Fruit fly (Drosophila melanogaster): ENCODE data around the gene CG32983.

Gene CG32983

DNA sequence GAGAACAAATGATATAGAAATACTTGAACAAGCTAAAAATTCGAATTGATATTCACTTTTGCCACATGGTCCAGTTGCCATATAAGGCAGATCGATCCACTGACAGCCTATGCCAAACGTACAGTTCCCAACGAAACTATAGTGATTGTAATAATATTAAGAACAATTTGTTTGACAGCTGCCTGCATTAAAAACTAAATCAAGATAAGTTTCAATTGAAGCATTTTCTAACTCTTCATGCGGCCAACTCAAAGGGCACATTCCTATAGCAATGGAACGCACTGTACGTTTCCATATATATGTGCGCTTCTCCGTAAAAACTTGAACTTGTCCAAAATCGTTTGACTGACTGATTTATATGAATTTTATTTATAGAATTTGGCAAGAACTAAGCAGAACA, 28.6 kb downstream of the CG32983 start:
- TF ChIP-seq cic (GFP tag; optimal IDR thresholded peaks at IDR 0.05): no peak

- TF ChIP-seq toe (GFP tag; optimal IDR thresholded peaks at IDR 0.05) (no peak), CG33017 (tag; optimal IDR thresholded peaks at IDR 0.05) (peak; percentile 10), CG5204 (GFP tag; optimal IDR thresholded peaks at IDR 0.05) (peak; percentile 45), CG14711 (tag; optimal IDR thresholded peaks at IDR 0.05) (peak; percentile 46)
These were observed 32.5 kb downstream of the CG32983 start for dm6 chr2L:8897954-8898713.

DNA sequence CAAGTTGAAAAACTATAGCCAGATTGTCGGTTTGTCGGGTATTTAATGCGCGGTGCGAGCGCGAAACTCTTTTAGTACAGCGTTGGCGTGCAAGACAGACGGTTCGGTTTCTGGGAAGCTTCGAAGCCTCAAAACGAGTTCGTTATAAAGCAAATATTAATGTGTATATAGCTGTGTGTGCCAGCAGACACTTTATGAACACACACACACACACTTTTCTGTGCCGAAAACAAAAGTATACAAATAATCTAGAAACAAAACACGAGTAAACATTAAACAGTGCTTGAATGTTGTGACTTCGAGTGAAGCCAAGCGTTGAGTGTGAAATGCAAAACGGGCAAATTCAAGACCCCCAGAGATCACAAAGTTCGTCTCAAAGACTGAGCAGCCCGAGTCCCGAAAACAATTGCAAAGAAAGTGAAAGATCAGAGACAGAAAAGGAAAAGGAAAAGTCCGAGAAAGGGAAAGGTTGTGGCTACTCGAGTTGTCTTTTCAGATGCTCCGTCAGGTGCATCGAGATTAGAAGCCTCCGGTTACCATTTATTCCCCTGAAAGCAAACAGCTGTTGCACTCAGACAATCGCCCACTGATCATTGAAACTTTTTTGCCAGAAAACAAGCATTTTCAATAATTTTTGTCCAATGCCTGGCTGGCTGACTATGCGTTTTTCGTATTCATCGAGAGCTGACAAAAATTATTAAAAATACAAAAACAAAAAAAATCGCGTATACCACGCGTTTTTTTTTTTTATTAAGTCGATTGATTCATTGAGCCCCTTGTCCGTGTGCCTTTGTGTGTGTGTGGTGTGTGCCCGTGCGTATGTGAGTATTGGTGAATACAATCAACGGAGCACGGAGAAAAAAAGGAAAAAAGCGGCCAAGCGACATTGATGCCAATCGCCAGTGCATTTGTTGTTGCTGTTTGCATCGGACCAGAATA, 33.3 kb downstream of the CG32983 start, which contains the start of gene CG34398:
TSS of gene CG34398 (plus strand) at position 73 of the 939 bp plus-strand sequence.
- no peak for TF ChIP-seq toe (GFP tag; optimal IDR thresholded peaks at IDR 0.05)
- no peak for TF ChIP-seq Crg-1 (GFP tag; optimal IDR thresholded peaks at IDR 0.05)
- TF ChIP-seq cic (GFP tag; optimal IDR thresholded peaks at IDR 0.05): no peak
- no peak for TF ChIP-seq CG5204 (GFP tag; optimal IDR thresholded peaks at IDR 0.05)
- TF ChIP-seq bab1 (GFP tag; optimal IDR thresholded peaks at IDR 0.05): no peak
- TF ChIP-seq CG11617 (GFP tag; optimal IDR thresholded peaks at IDR 0.05): no peak
- TF ChIP-seq kay (GFP tag; ENCODE audit: borderline replicate concordance): no peak
- no peak for TF ChIP-seq CG1620 (GFP tag; optimal IDR thresholded peaks at IDR 0.05)
- no peak for TF ChIP-seq Clk (GFP tag; optimal IDR thresholded peaks at IDR 0.05)
- no peak for TF ChIP-seq CG33017 (tag; optimal IDR thresholded peaks at IDR 0.05)
- no peak for TF ChIP-seq CG7101 (tag; optimal IDR thresholded peaks at IDR 0.05)
- TF ChIP-seq cnc (optimal IDR thresholded peaks at IDR 0.05): no peak
- TF ChIP-seq CG12768 (GFP tag; optimal IDR thresholded peaks at IDR 0.05): no peak

- TF ChIP-seq cic (GFP tag; optimal IDR thresholded peaks at IDR 0.05): no peak
- TF ChIP-seq CG12768 (GFP tag; optimal IDR thresholded peaks at IDR 0.05): no peak
- TF ChIP-seq Hr96 (GFP tag; optimal IDR thresholded peaks at IDR 0.05): no peak
- TF ChIP-seq CG11617 (GFP tag; optimal IDR thresholded peaks at IDR 0.05): no peak
- TF ChIP-seq toe (GFP tag; optimal IDR thresholded peaks at IDR 0.05): no peak
- no peak for TF ChIP-seq bab1 (GFP tag; optimal IDR thresholded peaks at IDR 0.05)
- no peak for TF ChIP-seq CG5204 (GFP tag; optimal IDR thresholded peaks at IDR 0.05)
- no peak for TF ChIP-seq Clk (GFP tag; optimal IDR thresholded peaks at IDR 0.05)
- TF ChIP-seq Crg-1 (GFP tag; optimal IDR thresholded peaks at IDR 0.05): no peak
- TF ChIP-seq kay (GFP tag; ENCODE audit: borderline replicate concordance): no peak
- TF ChIP-seq tj (GFP tag; optimal IDR thresholded peaks at IDR 0.05): no peak
- no peak for TF ChIP-seq pad (GFP tag; optimal IDR thresholded peaks at IDR 0.05)
- no peak for TF ChIP-seq CG7101 (tag; optimal IDR thresholded peaks at IDR 0.05)
- no peak for TF ChIP-seq ovo (GFP tag; optimal IDR thresholded peaks at IDR 0.05)
- TF ChIP-seq cnc (optimal IDR thresholded peaks at IDR 0.05): no peak
- no peak for TF ChIP-seq CG14711 (tag; optimal IDR thresholded peaks at IDR 0.05)
- no peak for TF ChIP-seq CG33017 (tag; optimal IDR thresholded peaks at IDR 0.05)
- TF ChIP-seq Mnt (GFP tag; optimal IDR thresholded peaks at IDR 0.05): no peak
- no peak for TF ChIP-seq CG7045 (GFP tag; optimal IDR thresholded peaks at IDR 0.05)
These were observed 36.2 kb downstream of the CG32983 start for dm6 chr2L:8901882-8902281.

- TF ChIP-seq tj (GFP tag; optimal IDR thresholded peaks at IDR 0.05) (no peak), Mnt (GFP tag; optimal IDR thresholded peaks at IDR 0.05) (no peak), Clk (GFP tag; optimal IDR thresholded peaks at IDR 0.05) (no peak), CG7101 (tag; optimal IDR thresholded peaks at IDR 0.05) (no peak), cnc (optimal IDR thresholded peaks at IDR 0.05) (no peak), CG33017 (tag; optimal IDR thresholded peaks at IDR 0.05) (no peak), CG14711 (tag; optimal IDR thresholded peaks at IDR 0.05) (no peak), ovo (GFP tag; optimal IDR thresholded peaks at IDR 0.05) (no peak), kay (GFP tag; ENCODE audit: borderline replicate concordance) (no peak), cic (GFP tag; optimal IDR thresholded peaks at IDR 0.05) (no peak), CG7045 (GFP tag; optimal IDR thresholded peaks at IDR 0.05) (no peak), CG1620 (GFP tag; optimal IDR thresholded peaks at IDR 0.05) (no peak), bab1 (GFP tag; optimal IDR thresholded peaks at IDR 0.05) (no peak), Crg-1 (GFP tag; optimal IDR thresholded peaks at IDR 0.05) (no peak), CG11617 (GFP tag; optimal IDR thresholded peaks at IDR 0.05) (no peak), CG5204 (GFP tag; optimal IDR thresholded peaks at IDR 0.05) (no peak)
These were observed 40.6 kb downstream of the CG32983 start for dm6 chr2L:8906279-8906678.

DNA sequence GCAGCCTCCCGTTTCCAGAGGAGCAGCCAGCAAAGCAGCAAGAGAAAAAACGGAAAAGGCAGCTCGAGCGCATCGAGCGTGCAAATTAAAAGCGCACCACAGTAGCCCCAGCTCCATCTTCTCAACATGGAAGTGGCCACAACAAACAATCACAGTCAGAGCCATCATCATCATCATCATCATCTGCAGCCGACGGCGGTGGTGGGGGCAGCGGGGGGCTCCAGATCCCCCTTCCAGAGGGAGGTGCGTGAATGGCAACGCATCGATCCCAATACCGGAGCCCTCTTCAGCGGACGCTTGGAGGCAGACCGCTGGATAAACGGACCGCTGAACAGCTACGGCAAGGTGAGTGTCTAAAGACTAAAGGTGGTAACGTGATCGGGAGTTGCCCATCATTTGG, 50.1 kb downstream of the CG32983 start:
- no peak for TF ChIP-seq cnc (optimal IDR thresholded peaks at IDR 0.05)
- no peak for TF ChIP-seq Clk (GFP tag; optimal IDR thresholded peaks at IDR 0.05)
- no peak for TF ChIP-seq Hr96 (GFP tag; optimal IDR thresholded peaks at IDR 0.05)
- no peak for TF ChIP-seq CG11617 (GFP tag; optimal IDR thresholded peaks at IDR 0.05)
- TF ChIP-seq toe (GFP tag; optimal IDR thresholded peaks at IDR 0.05): no peak
- no peak for TF ChIP-seq CG14711 (tag; optimal IDR thresholded peaks at IDR 0.05)
